Worm (Caenorhabditis elegans) whole organism, late embryonic: ENCODE measurements around the gene sma-4.

Experiments
- Y22D7AL.16 ChIP-seq: sonication (generic microtip); optimal IDR thresholded peaks from 2 replicates; lab custom pipeline; 2016; ENCODE audit warnings: missing genetic modification characterization, missing compliant biosample characterization
- ahr-1 ChIP-seq: sonication (generic microtip); optimal IDR thresholded peaks from 2 replicates; lab custom pipeline; 2016; ENCODE audit warnings: missing genetic modification characterization, missing compliant biosample characterization
- ama-1 ChIP-seq: fragments of 150-350 bp; optimal IDR thresholded peaks from 2 replicates; lab custom pipeline; 2014
- ceh-2 ChIP-seq: sonication (generic microtip); optimal IDR thresholded peaks from 2 replicates; lab custom pipeline; 2016; ENCODE audit warnings: missing genotype, missing genetic modification characterization, missing compliant biosample characterization
- ceh-9 ChIP-seq: sonication (generic microtip); optimal IDR thresholded peaks from 2 replicates; lab custom pipeline; 2016; ENCODE audit warnings: mild to moderate bottlenecking, missing genetic modification characterization, inconsistent platforms, missing compliant biosample characterization
- che-1 ChIP-seq: sonication (generic microtip); optimal IDR thresholded peaks from 2 replicates; lab custom pipeline; 2016; ENCODE audit warnings: mild to moderate bottlenecking, missing genetic modification characterization, missing compliant biosample characterization
- fkh-6 ChIP-seq: sonication (generic microtip); optimal IDR thresholded peaks from 2 replicates; lab custom pipeline; 2016; ENCODE audit warnings: missing genetic modification characterization, missing compliant biosample characterization
- hlh-15 ChIP-seq: sonication (generic microtip); optimal IDR thresholded peaks from 2 replicates; lab custom pipeline; 2016; ENCODE audit warnings: missing genetic modification characterization, missing compliant biosample characterization
- pqm-1 ChIP-seq: sonication (generic microtip); optimal IDR thresholded peaks from 2 replicates; lab custom pipeline; 2016; ENCODE audit warnings: missing genetic modification characterization, missing compliant biosample characterization
- rnt-1 ChIP-seq: sonication (generic microtip); optimal IDR thresholded peaks from 2 replicates; lab custom pipeline; 2016; ENCODE audit warnings: missing genetic modification characterization, missing compliant biosample characterization
- sox-4 ChIP-seq: sonication (generic microtip); optimal IDR thresholded peaks from 2 replicates; lab custom pipeline; 2017; ENCODE audit warnings: mild to moderate bottlenecking, missing genetic modification characterization, inconsistent platforms, missing compliant biosample characterization
- ttx-3 ChIP-seq: sonication (generic microtip); optimal IDR thresholded peaks from 2 replicates; lab custom pipeline; 2016; ENCODE audit warnings: missing genetic modification reagents, missing genetic modification characterization, missing compliant biosample characterization
- unc-55 ChIP-seq: sonication (generic microtip); optimal IDR thresholded peaks from 2 replicates; lab custom pipeline; 2017; ENCODE audit warnings: missing biosample characterization, missing genetic modification reagents, missing genetic modification characterization

DNA sequence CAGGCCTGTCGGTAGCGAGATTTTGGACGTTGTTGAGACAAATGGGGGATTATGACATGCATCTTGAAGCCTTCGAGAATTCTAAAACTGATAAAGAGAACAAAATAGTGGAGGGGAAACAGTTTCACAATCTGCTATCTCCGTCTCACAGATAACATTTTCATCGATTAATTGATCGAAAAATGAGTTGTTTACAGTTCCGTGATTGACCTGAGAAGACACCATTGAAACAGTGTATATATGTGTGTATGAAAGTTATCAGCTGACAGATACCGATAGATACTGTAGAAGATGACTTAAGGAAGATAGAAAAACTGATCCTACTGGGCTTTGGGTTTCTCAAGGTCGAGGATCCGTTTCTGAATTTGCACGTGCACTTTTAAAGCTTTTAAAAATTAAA lies 23.1 kb downstream of the sma-4 start:
- TF ChIP-seq che-1 = no peak
- no peak for TF ChIP-seq ceh-2 (tag; lab: Kevin White, UChicago)
- TF ChIP-seq sox-4 = no peak
- TF ChIP-seq ttx-3 (tag; lab: Kevin White, UChicago) = no peak
- TF ChIP-seq ama-1 (lab: Kevin White, UChicago) = no peak
- TF ChIP-seq rnt-1 (tag; lab: Kevin White, UChicago) = no peak
- no peak for TF ChIP-seq ahr-1
- no peak for TF ChIP-seq ceh-9 (tag; lab: Kevin White, UChicago)
- no peak for TF ChIP-seq Y22D7AL.16
- no peak for TF ChIP-seq fkh-6 (tag; lab: Kevin White, UChicago)
- no peak for TF ChIP-seq hlh-15 (tag; lab: Kevin White, UChicago)
- TF ChIP-seq pqm-1 (tag; lab: Kevin White, UChicago) = no peak
- TF ChIP-seq unc-55 (GFP tag; lab: Kevin White, UChicago) = no peak
